ENCODE assay signal across 2 fruit fly cellular contexts in genomic region chr2L:9777927-9778326, dm6.
TF ChIP-seq lines count a peak whose summit lies in the region.

No protein-coding gene starts in this region.

TF ChIP-seq in whole organism, prepupa, 60 proteins besides CTCF, POLR2A, EP300 and RAD21:
- TF ChIP-seq Blimp-1 (GFP tag; optimal IDR thresholded peaks at IDR 0.05; lab: Kevin White, UChicago) (no peak), svp (GFP tag; lab: Kevin White, UChicago) (peak; percentile 69)
TF ChIP-seq in whole organism, prepupa: peak in this region for 1.

TF ChIP-seq in whole organism, wandering third instar larva, 38 proteins besides CTCF, POLR2A, EP300 and RAD21:
- TF ChIP-seq CrebA (GFP tag; optimal IDR thresholded peaks at IDR 0.05; lab: Kevin White, UChicago; ENCODE audit: borderline replicate concordance) (no peak), Sp1 (GFP tag; optimal IDR thresholded peaks at IDR 0.05; lab: Kevin White, UChicago) (no peak), Rel (GFP tag; optimal IDR thresholded peaks at IDR 0.05; lab: Kevin White, UChicago) (no peak), Rel (tag; optimal IDR thresholded peaks at IDR 0.05; lab: Kevin White, UChicago) (peak; percentile 95), dsf (GFP tag; optimal IDR thresholded peaks at IDR 0.05; lab: Kevin White, UChicago; ENCODE audit: borderline replicate concordance) (no peak)
